Worm (Caenorhabditis elegans): ENCODE results near the gene T03F6.6.

The T03F6.6 gene

DNA sequence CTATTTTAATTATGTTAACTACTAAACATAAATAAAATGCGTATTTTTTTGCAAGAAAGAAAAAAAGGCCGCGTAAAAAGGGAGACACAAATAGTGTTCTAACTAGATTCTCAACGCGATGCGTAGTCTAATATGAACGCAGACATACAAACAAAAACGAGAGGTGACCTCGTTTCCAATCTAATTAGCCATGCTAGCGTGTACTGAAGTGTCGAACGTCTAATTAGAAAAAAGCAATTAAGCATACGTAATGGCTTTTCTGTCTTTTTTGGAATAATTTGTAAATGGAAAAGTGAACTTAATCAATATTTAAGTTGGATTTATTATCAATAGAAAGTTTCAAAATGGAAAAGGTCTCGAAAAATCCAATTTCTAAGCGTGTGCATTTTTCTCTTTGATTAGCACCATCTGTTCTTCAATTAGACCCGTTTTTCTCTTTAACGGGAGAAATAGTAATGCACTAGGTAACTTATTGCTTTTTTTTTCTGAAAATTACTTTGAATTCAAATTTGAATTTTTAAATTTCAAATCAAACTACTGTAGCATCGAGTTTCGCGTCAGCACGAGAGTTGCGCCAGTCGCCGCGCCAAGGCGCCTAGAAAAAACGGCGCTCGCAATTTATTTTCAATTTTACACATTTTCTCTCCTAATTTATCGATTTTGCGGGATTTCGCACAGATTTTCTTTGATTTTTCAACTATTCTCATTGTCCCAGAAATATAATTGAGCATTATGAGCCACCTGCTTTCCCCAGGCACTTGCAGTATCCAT, 39.4 kb downstream of the T03F6.6 start (continued):
- TF ChIP-seq blmp-1 (tag; optimal IDR thresholded peaks at IDR 0.05) (peak; percentile 17), ceh-8 (GFP tag; optimal IDR thresholded peaks at IDR 0.05) (no peak), sox-4 (tag; optimal IDR thresholded peaks at IDR 0.05) (no peak), dsc-1 (tag; optimal IDR thresholded peaks at IDR 0.05) (peak; percentile 66), ceh-82 (tag; optimal IDR thresholded peaks at IDR 0.05) (peak in 1 of 3 experiments; percentile 3), lin-39 (tag; optimal IDR thresholded peaks at IDR 0.05) (no peak), mab-9 (GFP tag; IDR thresholded peaks at IDR 0.05) (no peak), unc-62 (GFP tag; optimal IDR thresholded peaks at IDR 0.05) (no peak), efl-1 (optimal IDR thresholded peaks at IDR 0.05) (peak; percentile 18 to 70), efl-1 (GFP tag; optimal IDR thresholded peaks at IDR 0.05 in 1 of 2) (peak; percentile 77 to 98)

- TF ChIP-seq alr-1 (tag; optimal IDR thresholded peaks at IDR 0.05; ENCODE audit: borderline replicate concordance) (no peak), pqm-1 (tag; optimal IDR thresholded peaks at IDR 0.05) (no peak), xbp-1 (tag; optimal IDR thresholded peaks at IDR 0.05) (no peak), lir-3 (tag; optimal IDR thresholded peaks at IDR 0.05; ENCODE audit: poor library complexity) (no peak), C34B4.2 (tag; optimal IDR thresholded peaks at IDR 0.05) (no peak), C04F5.9 (tag; optimal IDR thresholded peaks at IDR 0.05) (no peak), egl-27 (tag; optimal IDR thresholded peaks at IDR 0.05) (no peak), fkh-10 (GFP tag; optimal IDR thresholded peaks at IDR 0.05) (no peak), ama-1 (optimal IDR thresholded peaks at IDR 0.05) (no peak), hlh-4 (tag; optimal IDR thresholded peaks at IDR 0.05) (no peak), sox-4 (tag; optimal IDR thresholded peaks at IDR 0.05) (no peak), grh-1 (GFP tag; IDR thresholded peaks at IDR 0.05) (no peak), lin-15B (tag; optimal IDR thresholded peaks at IDR 0.05) (no peak), fkh-8 (tag; optimal IDR thresholded peaks at IDR 0.05) (no peak), zag-1 (tag; optimal IDR thresholded peaks at IDR 0.05) (no peak), ztf-4 (tag; optimal IDR thresholded peaks at IDR 0.05) (no peak), tlp-1 (tag; optimal IDR thresholded peaks at IDR 0.05) (no peak)
These were observed 40.4 kb downstream of the T03F6.6 start, which contains the start of gene F53A2.3 for ce11 chrIII:13339672-13340071. Gene F53A2.3 (minus strand): TSS chrIII:13339772.

- TF ChIP-seq ets-5 (GFP tag; IDR thresholded peaks at IDR 0.05) (no peak), snpc-4 (tag; optimal IDR thresholded peaks at IDR 0.05) (no peak), efl-1 (optimal IDR thresholded peaks at IDR 0.05) (no peak), efl-1 (GFP tag; optimal IDR thresholded peaks at IDR 0.05 in 1 of 2) (no peak), nhr-85 (tag) (no peak), sptf-1 (tag; optimal IDR thresholded peaks at IDR 0.05) (no peak), mab-9 (GFP tag; IDR thresholded peaks at IDR 0.05) (no peak), aha-1 (tag; optimal IDR thresholded peaks at IDR 0.05) (no peak), nhr-71 (tag; optimal IDR thresholded peaks at IDR 0.05) (no peak), nhr-47 (tag; optimal IDR thresholded peaks at IDR 0.05) (no peak), mdl-1 (tag; optimal IDR thresholded peaks at IDR 0.05) (no peak), zag-1 (tag; optimal IDR thresholded peaks at IDR 0.05) (no peak), mef-2 (tag; optimal IDR thresholded peaks at IDR 0.05) (no peak), ces-1 (GFP tag; optimal IDR thresholded peaks at IDR 0.05) (no peak)
These were observed 46.3 kb downstream of the T03F6.6 start, which contains the start of gene sdz-20 for ce11 chrIII:13333754-13334153. Gene sdz-20 (plus strand): TSS chrIII:13334054.

ce11 chrIII:13328911-13329310, 51.2 kb downstream of the T03F6.6 start:
- TF ChIP-seq ets-5 (GFP tag; IDR thresholded peaks at IDR 0.05) = no peak
- no peak for TF ChIP-seq lin-13 (GFP tag; optimal IDR thresholded peaks at IDR 0.05)
- TF ChIP-seq nhr-85 (tag) = peak; percentile 10
- no peak for TF ChIP-seq nhr-90 (tag; optimal IDR thresholded peaks at IDR 0.05; ENCODE audit: poor library complexity)
- TF ChIP-seq efl-1 (optimal IDR thresholded peaks at IDR 0.05) = no peak
- peak in 1 of 2 experiments; percentile 64 for TF ChIP-seq efl-1 (GFP tag; optimal IDR thresholded peaks at IDR 0.05 in 1 of 2)

Data from whole organism, L1 larva.